Worm (Caenorhabditis elegans): ENCODE data around the gene eif-1.
A peak's percentile ranks its signal among the peaks of the same experiment; 100 is the strongest.

Gene eif-1

DNA sequence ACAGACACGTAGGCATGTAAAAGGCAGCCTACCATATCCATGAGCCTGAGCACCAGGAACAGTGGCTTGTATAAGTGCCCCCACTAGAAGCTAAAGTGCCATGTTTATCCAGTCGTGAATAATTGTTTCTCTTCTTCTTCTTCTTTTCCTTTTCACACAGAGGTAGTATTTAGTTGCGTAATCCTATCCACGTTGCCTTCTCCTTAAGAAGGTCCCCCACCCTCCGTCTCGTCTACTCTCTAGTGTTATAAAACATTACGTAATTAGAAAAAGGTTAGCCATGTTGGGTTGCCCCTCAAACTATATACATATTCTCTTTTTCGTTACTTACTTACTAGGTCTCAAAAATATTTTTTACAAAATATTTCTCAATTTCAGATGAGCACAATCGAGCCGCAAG lies 6.7 kb downstream of the eif-1 start:
- TF ChIP-seq unc-39 (tag; optimal IDR thresholded peaks at IDR 0.05) (no peak), unc-130 (GFP tag; optimal IDR thresholded peaks at IDR 0.05) (no peak), ceh-44 (GFP tag; IDR thresholded peaks at IDR 0.05) (no peak), mep-1 (tag; optimal IDR thresholded peaks at IDR 0.05) (no peak), dmd-6 (GFP tag; IDR thresholded peaks at IDR 0.05) (no peak), ceh-32 (tag; optimal IDR thresholded peaks at IDR 0.05; ENCODE audit: poor library complexity) (no peak), egl-27 (tag; optimal IDR thresholded peaks at IDR 0.05) (no peak), lin-1 (GFP tag; IDR thresholded peaks at IDR 0.05) (no peak), ztf-7 (tag; optimal IDR thresholded peaks at IDR 0.05) (no peak), R02D3.7 (tag; optimal IDR thresholded peaks at IDR 0.05) (no peak), egl-43 (GFP tag; IDR thresholded peaks at IDR 0.05) (no peak), lsy-2 (tag; optimal IDR thresholded peaks at IDR 0.05) (no peak), nhr-102 (tag; optimal IDR thresholded peaks at IDR 0.05) (no peak), D1046.2 (GFP tag; IDR thresholded peaks at IDR 0.05) (no peak)

DNA sequence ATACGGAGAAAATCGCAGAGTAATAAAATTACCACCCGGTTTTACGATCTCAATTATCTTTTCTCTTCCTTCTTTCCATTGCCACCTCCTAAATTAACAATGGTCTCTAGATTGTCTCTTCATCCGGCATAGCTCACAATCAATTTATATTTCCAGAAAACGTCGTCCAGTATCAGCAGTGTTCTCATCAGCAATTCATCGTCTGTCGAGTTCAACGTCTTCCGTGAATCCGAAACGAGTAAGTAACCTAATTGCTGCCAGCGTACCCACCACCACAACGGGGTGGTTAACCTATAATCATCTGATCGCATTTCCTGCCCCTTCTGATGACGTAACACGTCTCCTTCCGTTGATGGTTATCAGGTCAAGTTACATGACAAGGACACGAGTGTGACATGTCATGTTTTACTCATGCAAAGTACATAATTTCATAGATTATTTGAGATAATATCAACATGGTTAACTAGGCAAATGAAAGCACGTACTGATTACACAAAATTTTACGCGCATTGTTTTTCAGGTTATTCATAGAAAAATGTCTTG lies 7.3 kb downstream of the eif-1 start:
- no peak for TF ChIP-seq daf-8 (GFP tag; IDR thresholded peaks at IDR 0.05)
- TF ChIP-seq spr-1 (tag; optimal IDR thresholded peaks at IDR 0.05), result no peak
- no peak for TF ChIP-seq nhr-102 (tag; optimal IDR thresholded peaks at IDR 0.05)
- no peak for TF ChIP-seq Y5F2A.4 (GFP tag; optimal IDR thresholded peaks at IDR 0.05)
- TF ChIP-seq mep-1 (tag; optimal IDR thresholded peaks at IDR 0.05), result no peak
- peak in 1 of 2 experiments; percentile 95 for TF ChIP-seq unc-62 (GFP tag; optimal IDR thresholded peaks at IDR 0.05 in 1 of 2)
- no peak for TF ChIP-seq unc-62 (tag; optimal IDR thresholded peaks at IDR 0.05)
- TF ChIP-seq ces-1 (GFP tag; optimal IDR thresholded peaks at IDR 0.05), result no peak
- TF ChIP-seq hlh-30 (tag; optimal IDR thresholded peaks at IDR 0.05; ENCODE audit: insufficient read depth), result peak; percentile 63
- TF ChIP-seq cey-2 (tag; optimal IDR thresholded peaks at IDR 0.05; ENCODE audit: borderline replicate concordance, insufficient read depth), result no peak
- TF ChIP-seq snpc-1.2 (GFP tag; IDR thresholded peaks at IDR 0.05), result no peak
- peak; percentile 29; the same call in 1 of the 2 replicates for TF ChIP-seq dmd-6 (GFP tag; IDR thresholded peaks at IDR 0.05)
- no peak for TF ChIP-seq dmd-8 (GFP tag; IDR thresholded peaks at IDR 0.05)
- no peak for TF ChIP-seq ceh-32 (tag; optimal IDR thresholded peaks at IDR 0.05; ENCODE audit: poor library complexity)
- no peak for TF ChIP-seq snpc-4 (tag; optimal IDR thresholded peaks at IDR 0.05)
- no peak for TF ChIP-seq ceh-82 (tag; optimal IDR thresholded peaks at IDR 0.05)

DNA sequence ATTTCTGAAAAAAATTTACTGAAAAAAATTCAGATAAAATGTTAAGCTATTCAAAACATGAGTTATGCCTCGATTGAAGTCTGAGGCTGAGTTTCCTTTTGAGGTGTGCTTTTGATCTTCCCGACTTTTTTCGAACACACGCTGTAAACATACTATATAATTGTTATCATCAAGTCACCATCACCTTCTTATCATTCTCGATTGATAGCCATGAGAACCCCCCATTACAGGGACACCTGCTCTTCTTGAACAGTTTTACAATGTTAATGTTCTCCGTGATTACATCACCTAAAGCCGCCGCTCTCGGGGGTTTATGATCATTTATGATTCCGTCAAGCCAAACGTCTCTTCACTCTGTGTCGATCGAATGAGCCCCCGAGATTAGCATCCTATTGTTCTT lies 9.2 kb downstream of the eif-1 start:
- no peak for TF ChIP-seq nhr-111 (GFP tag; optimal IDR thresholded peaks at IDR 0.05)
- TF ChIP-seq dmd-9 (GFP tag; IDR thresholded peaks at IDR 0.05), result no peak
- no peak for TF ChIP-seq unc-62 (GFP tag; optimal IDR thresholded peaks at IDR 0.05 in 1 of 2)
- TF ChIP-seq unc-62 (tag; optimal IDR thresholded peaks at IDR 0.05), result no peak
- TF ChIP-seq daf-16 (GFP tag; optimal IDR thresholded peaks at IDR 0.05), result no peak
- peak; percentile 45 for TF ChIP-seq daf-16 (tag; optimal IDR thresholded peaks at IDR 0.05)
- peak; percentile 15 for TF ChIP-seq pqm-1 (tag; optimal IDR thresholded peaks at IDR 0.05)
- TF ChIP-seq sdz-12 (GFP tag; optimal IDR thresholded peaks at IDR 0.05), result no peak
- no peak for TF ChIP-seq ZK337.2 (GFP tag; IDR thresholded peaks at IDR 0.05)
- no peak for TF ChIP-seq lir-3 (tag; optimal IDR thresholded peaks at IDR 0.05)
- TF ChIP-seq Y48G9A.11 (GFP tag; IDR thresholded peaks at IDR 0.05), result no peak
- no peak for TF ChIP-seq nhr-102 (tag; optimal IDR thresholded peaks at IDR 0.05)
- no peak for TF ChIP-seq vab-7 (GFP tag; IDR thresholded peaks at IDR 0.05)
- no peak for TF ChIP-seq nhr-76 (tag; optimal IDR thresholded peaks at IDR 0.05)
- TF ChIP-seq nhr-11 (tag; optimal IDR thresholded peaks at IDR 0.05), result no peak
- no peak for TF ChIP-seq zip-2 (tag; optimal IDR thresholded peaks at IDR 0.05)
- TF ChIP-seq daf-19 (GFP tag; conservative IDR thresholded peaks at IDR 0.05), result no peak
